Worm (Caenorhabditis elegans) whole organism, early embryonic: ENCODE results near the gene col-162.

Source experiments
- F13C5.2 ChIP-seq: sonication (generic microtip); optimal IDR thresholded peaks from 2 replicates; lab custom pipeline; 2017; ENCODE audit warnings: mild to moderate bottlenecking, missing genetic modification characterization, inconsistent platforms, missing compliant biosample characterization
- ama-1 ChIP-seq: fragments of 150-350 bp; optimal IDR thresholded peaks from 2 replicates; lab custom pipeline; 2014
- hmbx-1 ChIP-seq: sonication (generic microtip); optimal IDR thresholded peaks from 2 replicates; lab custom pipeline; 2016; ENCODE audit warnings: mild to moderate bottlenecking, missing genetic modification characterization, missing compliant biosample characterization
- hnd-1 ChIP-seq: sonication (generic microtip); optimal IDR thresholded peaks from 2 replicates; lab custom pipeline; 2016; ENCODE audit warnings: missing genetic modification characterization, missing compliant biosample characterization
- pes-1 ChIP-seq: fragments of 200-800 bp; sonication (Bioruptor generic); IDR thresholded peaks from 2 replicates; pipeline ENCODE4 v1.3.6; 2022; ENCODE audit warnings: missing genetic modification reagents, missing genetic modification characterization, missing compliant biosample characterization
- tra-4 ChIP-seq: sonication (generic microtip); optimal IDR thresholded peaks from 2 replicates; lab custom pipeline; 2017; ENCODE audit warnings: missing genetic modification characterization, missing compliant biosample characterization

- TF ChIP-seq pes-1 (no peak), hmbx-1 (tag; lab: Kevin White, UChicago) (no peak), hnd-1 (tag; lab: Kevin White, UChicago) (no peak), tra-4 (tag; lab: Kevin White, UChicago) (no peak), F13C5.2 (tag; lab: Kevin White, UChicago) (no peak), ama-1 (no peak)
Measured at ce11 chrV:13462974-13463373, 21.2 kb downstream of the col-162 start, which contains the start of gene frm-10.
